Worm (Caenorhabditis elegans): ENCODE results near the gene F09E5.14.

- TF ChIP-seq T20F7.1 (GFP tag; optimal IDR thresholded peaks at IDR 0.05) (no peak), aha-1 (tag) (peak; percentile 94), dve-1 (tag; optimal IDR thresholded peaks at IDR 0.05; ENCODE audit: insufficient read depth) (no peak), fos-1 (tag; optimal IDR thresholded peaks at IDR 0.05) (no peak), lin-13 (GFP tag; optimal IDR thresholded peaks at IDR 0.05) (no peak), Y105C5A.15 (GFP tag; IDR thresholded peaks at IDR 0.05) (no peak), T26A8.4 (GFP tag; IDR thresholded peaks at IDR 0.05) (no peak), lin-39 (tag; optimal IDR thresholded peaks at IDR 0.05) (no peak), mep-1 (tag; optimal IDR thresholded peaks at IDR 0.05) (no peak)
Measured at ce11 chrII:5388786-5389421, 44.2 kb upstream of the F09E5.14 start, which contains the start of gene rsp-4.

Measured in whole organism, L4 larva.